Worm (Caenorhabditis elegans): ENCODE measurements around the gene R01E6.2.
A peak's percentile ranks its signal among the peaks of the same experiment; 100 is the strongest.

ce11 chrX:13596003-13596767, 29.8 kb upstream of the R01E6.2 start, which contains the start of gene F54B11.5:
- TF ChIP-seq unc-62 (GFP tag; optimal IDR thresholded peaks at IDR 0.05) = peak; percentile 14
- TF ChIP-seq ces-1 (GFP tag; optimal IDR thresholded peaks at IDR 0.05) = peak; percentile 30
- TF ChIP-seq blmp-1 (tag; optimal IDR thresholded peaks at IDR 0.05) = no peak
- TF ChIP-seq lsy-2 (tag; optimal IDR thresholded peaks at IDR 0.05) = no peak
- no peak for TF ChIP-seq pha-4 (tag; optimal IDR thresholded peaks at IDR 0.05)
- TF ChIP-seq nhr-237 (tag; optimal IDR thresholded peaks at IDR 0.05) = no peak
- TF ChIP-seq drap-1 (GFP tag; optimal IDR thresholded peaks at IDR 0.05) = no peak
